Worm (Caenorhabditis elegans): Measurements from ENCODE around the gene Y82E9BR.18.

Y82E9BR.18 gene

DNA sequence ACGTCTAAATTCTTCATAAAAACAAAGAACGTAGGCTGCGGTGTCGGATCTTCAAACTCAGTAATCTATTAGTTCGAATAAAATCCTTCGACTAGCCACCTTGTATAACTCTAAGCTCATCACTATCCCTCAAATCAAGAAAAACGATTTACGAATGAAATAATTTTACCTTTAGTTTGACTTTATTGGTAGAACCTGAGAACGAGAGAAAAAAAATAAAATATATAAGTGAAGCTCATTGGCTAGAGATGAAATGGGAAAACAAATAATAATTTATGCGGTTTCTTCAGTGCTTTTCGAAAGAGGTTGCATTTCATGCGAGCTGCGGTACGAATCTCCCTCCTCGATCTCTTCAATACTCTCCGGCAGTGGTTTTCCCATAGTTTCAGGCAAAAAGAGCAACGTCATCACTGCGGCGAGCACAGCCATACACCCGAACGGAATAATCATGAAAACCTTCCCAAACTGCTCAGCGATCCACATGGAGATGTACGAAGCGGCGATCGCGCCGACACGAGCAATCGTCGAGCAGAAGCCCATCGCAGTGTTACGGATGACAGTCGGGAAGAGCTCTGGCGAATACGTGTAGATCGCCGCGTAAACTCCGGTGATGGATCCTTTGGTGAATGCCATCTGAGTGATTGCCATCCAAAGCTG, 63.5 kb downstream of the Y82E9BR.18 start (continued):
- TF ChIP-seq lsy-27 (tag; optimal IDR thresholded peaks at IDR 0.05; ENCODE audit: borderline replicate concordance, insufficient read depth) = no peak
- TF ChIP-seq sdz-38 (tag; optimal IDR thresholded peaks at IDR 0.05) = no peak
- TF ChIP-seq lag-1 (GFP tag; IDR thresholded peaks at IDR 0.05) = no peak
- TF ChIP-seq akir-1 (GFP tag; optimal IDR thresholded peaks at IDR 0.05) = no peak
- TF ChIP-seq attf-6 (GFP tag; IDR thresholded peaks at IDR 0.05) = peak; percentile 82
- peak; percentile 82; the same call in 1 of the 2 replicates for TF ChIP-seq cebp-2 (GFP tag; IDR thresholded peaks at IDR 0.05)
- peak; percentile 12 for TF ChIP-seq nhr-80 (tag; optimal IDR thresholded peaks at IDR 0.05)
- TF ChIP-seq ama-1 (optimal IDR thresholded peaks at IDR 0.05) = peak; percentile 92
- TF ChIP-seq ama-1 (GFP tag; optimal IDR thresholded peaks at IDR 0.05) = peak in 1 of 2 experiments; percentile 94
- 0 out of 2 replicates have a peak, but pooled peaks have one; percentile 47 for TF ChIP-seq ceh-40 (GFP tag; IDR thresholded peaks at IDR 0.05)
- TF ChIP-seq athp-1 (tag; optimal IDR thresholded peaks at IDR 0.05) = peak; percentile 96
- TF ChIP-seq pbrm-1 (GFP tag; IDR thresholded peaks at IDR 0.05) = no peak; the same call in 1 of the 2 replicates
- no peak for TF ChIP-seq nhr-179 (tag; optimal IDR thresholded peaks at IDR 0.05)
- TF ChIP-seq F23B12.7 (tag; optimal IDR thresholded peaks at IDR 0.05; ENCODE audit: insufficient read depth) = peak; percentile 64
- no peak for TF ChIP-seq F55B11.4 (tag; optimal IDR thresholded peaks at IDR 0.05; ENCODE audit: borderline replicate concordance, insufficient read depth)
- TF ChIP-seq lir-1 (GFP tag; conservative IDR thresholded peaks at IDR 0.05) = no peak
- TF ChIP-seq die-1 (tag; optimal IDR thresholded peaks at IDR 0.05) = peak; percentile 79
- peak; percentile 90; the same call in 1 of the 2 replicates for TF ChIP-seq Y56A3A.18 (GFP tag; IDR thresholded peaks at IDR 0.05)
- TF ChIP-seq repo-1 (tag; optimal IDR thresholded peaks at IDR 0.05) = peak; percentile 96
- peak; percentile 69 for TF ChIP-seq zim-3 (tag; optimal IDR thresholded peaks at IDR 0.05)
- TF ChIP-seq attf-3 (GFP tag; conservative IDR thresholded peaks at IDR 0.05) = no peak
- TF ChIP-seq Y53F4B.3 (GFP tag; IDR thresholded peaks at IDR 0.05) = no peak; the same call in 1 of the 2 replicates
- TF ChIP-seq Y79H2A.3 (GFP tag; conservative IDR thresholded peaks at IDR 0.05) = peak; percentile 90
- no peak for TF ChIP-seq ceh-91 (GFP tag; IDR thresholded peaks at IDR 0.05)
- peak; percentile 81 for TF ChIP-seq sptf-2 (GFP tag; optimal IDR thresholded peaks at IDR 0.05)
- TF ChIP-seq unc-130 (GFP tag; optimal IDR thresholded peaks at IDR 0.05) = peak; percentile 84
- no peak for TF ChIP-seq madf-8 (GFP tag; conservative IDR thresholded peaks at IDR 0.05)
- TF ChIP-seq F10E7.11 (tag; optimal IDR thresholded peaks at IDR 0.05) = peak; percentile 94
- TF ChIP-seq nhr-27 (tag; optimal IDR thresholded peaks at IDR 0.05) = peak; percentile 83
- no peak for TF ChIP-seq let-526 (GFP tag; IDR thresholded peaks at IDR 0.05)
- TF ChIP-seq madf-3 (GFP tag; IDR thresholded peaks at IDR 0.05) = peak; percentile 94
- no peak for TF ChIP-seq C06A6.2 (GFP tag; conservative IDR thresholded peaks at IDR 0.05)
- peak; percentile 71 for TF ChIP-seq snpc-1.1 (tag; optimal IDR thresholded peaks at IDR 0.05; ENCODE audit: insufficient read depth)
- TF ChIP-seq T26A5.8 (tag; optimal IDR thresholded peaks at IDR 0.05) = peak; percentile 95
- peak; percentile 86 for TF ChIP-seq snpc-1.3 (tag; optimal IDR thresholded peaks at IDR 0.05; ENCODE audit: insufficient read depth)
- TF ChIP-seq efl-1 (GFP tag; optimal IDR thresholded peaks at IDR 0.05) = peak; percentile 21
- TF ChIP-seq him-1 (tag; optimal IDR thresholded peaks at IDR 0.05) = peak; percentile 41
- peak; percentile 96 for TF ChIP-seq hrde-1 (tag; optimal IDR thresholded peaks at IDR 0.05; ENCODE audit: borderline replicate concordance)
- no peak for TF ChIP-seq hlh-12 (tag; optimal IDR thresholded peaks at IDR 0.05)
- 0 out of 2 replicates have a peak, but pooled peaks have one; percentile 60 for TF ChIP-seq K11D2.4 (GFP tag; IDR thresholded peaks at IDR 0.05)
- peak; percentile 94 for TF ChIP-seq ceh-79 (tag; optimal IDR thresholded peaks at IDR 0.05)
- TF ChIP-seq aptf-2 (GFP tag; conservative IDR thresholded peaks at IDR 0.05) = no peak
- TF ChIP-seq chd-7 (tag; optimal IDR thresholded peaks at IDR 0.05) = peak; percentile 93
- TF ChIP-seq ceh-100 (GFP tag; IDR thresholded peaks at IDR 0.05) = no peak; the same call in none of the 2 replicates
- TF ChIP-seq mes-4 (tag; optimal IDR thresholded peaks at IDR 0.05) = peak; percentile 17
- TF ChIP-seq nfyb-1 (GFP tag; IDR thresholded peaks at IDR 0.05) = peak; percentile 90
- TF ChIP-seq F57C9.4 (tag; optimal IDR thresholded peaks at IDR 0.05) = no peak

All from whole organism, young adult.